Fruit fly (Drosophila melanogaster): ENCODE results near the gene Lk.
A peak's percentile ranks its signal among the peaks of the same experiment; 100 is the strongest.

Gene Lk

DNA sequence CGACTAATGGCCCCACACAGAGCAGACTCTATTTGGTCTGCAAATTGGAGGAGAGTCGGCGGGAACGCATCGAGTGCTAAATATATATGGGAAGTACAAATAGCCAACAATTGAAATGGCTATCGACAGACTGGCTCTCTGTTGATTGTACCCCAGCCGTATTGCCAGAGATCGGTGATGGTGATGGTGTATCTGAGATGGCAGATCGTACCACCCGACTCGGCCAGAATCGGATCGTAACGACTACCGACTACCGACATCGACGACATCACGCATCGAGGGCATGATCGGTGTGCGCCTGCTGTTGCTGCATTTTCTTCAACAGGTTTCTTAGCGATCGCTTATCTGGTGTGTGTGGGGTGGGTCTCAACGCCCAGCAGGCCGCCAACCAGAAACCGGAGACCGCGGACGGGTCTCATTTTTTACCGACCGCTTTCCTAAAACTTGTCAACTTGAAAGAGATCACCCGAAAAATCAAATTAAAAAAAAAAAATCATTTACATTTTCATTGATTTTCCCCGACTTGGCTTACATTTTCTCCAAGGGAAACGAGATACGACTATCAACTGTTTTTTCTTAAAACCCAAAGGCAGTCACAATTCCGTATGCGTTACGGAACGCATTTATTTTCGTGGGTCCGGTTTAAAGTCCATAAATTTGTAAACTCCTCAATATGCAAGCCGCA, 16.5 kb downstream of the Lk start (continued):
- TF ChIP-seq CG7987 (GFP tag; optimal IDR thresholded peaks at IDR 0.05), result peak; percentile 99
- peak; percentile 5 for TF ChIP-seq CG8290 (GFP tag; optimal IDR thresholded peaks at IDR 0.05)
- peak in 1 of 2 experiments; percentile 84 for TF ChIP-seq CG8290 (tag; optimal IDR thresholded peaks at IDR 0.05)
- TF ChIP-seq sima (GFP tag; optimal IDR thresholded peaks at IDR 0.05), result no peak
- no peak for TF ChIP-seq D (optimal IDR thresholded peaks at IDR 0.05)
- TF ChIP-seq D (GFP tag; optimal IDR thresholded peaks at IDR 0.05), result no peak
- no peak for TF ChIP-seq CrebB (tag; optimal IDR thresholded peaks at IDR 0.05)
- TF ChIP-seq gro (GFP tag; optimal IDR thresholded peaks at IDR 0.05), result no peak
- TF ChIP-seq Jarid2 (GFP tag; optimal IDR thresholded peaks at IDR 0.05), result peak; percentile 28
- TF ChIP-seq CG3995 (GFP tag; optimal IDR thresholded peaks at IDR 0.05), result no peak
- TF ChIP-seq CG12942 (GFP tag; optimal IDR thresholded peaks at IDR 0.05), result no peak
- no peak for TF ChIP-seq hth (optimal IDR thresholded peaks at IDR 0.05)
- TF ChIP-seq GATAe (GFP tag; conservative IDR thresholded peaks at IDR 0.05), result no peak
- no peak for TF ChIP-seq twi (tag; optimal IDR thresholded peaks at IDR 0.05)
- TF ChIP-seq mam (GFP tag; optimal IDR thresholded peaks at IDR 0.05), result no peak
- TF ChIP-seq CG4730 (GFP tag; IDR thresholded peaks at IDR 0.05), result no peak
- TF ChIP-seq CG8089 (GFP tag; optimal IDR thresholded peaks at IDR 0.05), result peak; percentile 13
- no peak for TF ChIP-seq Bteb2 (GFP tag; optimal IDR thresholded peaks at IDR 0.05)
- no peak for TF ChIP-seq Dbx (GFP tag; IDR thresholded peaks at IDR 0.05)
- peak; percentile 31 for TF ChIP-seq CG6813 (GFP tag; optimal IDR thresholded peaks at IDR 0.05)
- TF ChIP-seq br (optimal IDR thresholded peaks at IDR 0.05), result no peak
- peak; percentile 72 for TF ChIP-seq CG12769 (tag; optimal IDR thresholded peaks at IDR 0.05)
- no peak for TF ChIP-seq chif (GFP tag; optimal IDR thresholded peaks at IDR 0.05)
- no peak for TF ChIP-seq CG15601 (tag; optimal IDR thresholded peaks at IDR 0.05)
- no peak for TF ChIP-seq CG13287 (GFP tag; IDR thresholded peaks at IDR 0.05; ENCODE audit: partially characterized antibody)
- TF ChIP-seq fd64A (GFP tag; optimal IDR thresholded peaks at IDR 0.05), result peak; percentile 54
- peak; percentile 37; the same call in 1 of the 2 replicates for TF ChIP-seq E2f1 (GFP tag; IDR thresholded peaks at IDR 0.05)
- TF ChIP-seq tio (GFP tag; optimal IDR thresholded peaks at IDR 0.05), result no peak
- TF ChIP-seq CG11247 (GFP tag; IDR thresholded peaks at IDR 0.05), result no peak
- TF ChIP-seq chm (GFP tag; IDR thresholded peaks at IDR 0.05), result 0 out of 2 replicates have a peak, but pooled peaks have one; percentile 57
- TF ChIP-seq Optix (GFP tag; IDR thresholded peaks at IDR 0.05), result no peak
- no peak for TF ChIP-seq CG12236 (GFP tag; optimal IDR thresholded peaks at IDR 0.05)
- no peak for TF ChIP-seq Oli (tag; optimal IDR thresholded peaks at IDR 0.05)
- TF ChIP-seq BEAF-32 (GFP tag; optimal IDR thresholded peaks at IDR 0.05), result no peak
- no peak for TF ChIP-seq CG3726 (GFP tag; IDR thresholded peaks at IDR 0.05)
- TF ChIP-seq p53 (GFP tag; optimal IDR thresholded peaks at IDR 0.05), result no peak
- peak; percentile 46; the same call in 1 of the 3 replicates for TF ChIP-seq B-H1 (GFP tag; IDR thresholded peaks at IDR 0.05)
- no peak for TF ChIP-seq CG12299 (tag; optimal IDR thresholded peaks at IDR 0.05)
- TF ChIP-seq CG7928 (GFP tag; optimal IDR thresholded peaks at IDR 0.05), result no peak
- TF ChIP-seq shn (GFP tag; optimal IDR thresholded peaks at IDR 0.05), result no peak
- no peak for TF ChIP-seq Oaz (GFP tag; IDR thresholded peaks at IDR 0.05)
- TF ChIP-seq CG14050 (GFP tag; IDR thresholded peaks at IDR 0.05), result no peak
- no peak for TF ChIP-seq ems (GFP tag; optimal IDR thresholded peaks at IDR 0.05)
- TF ChIP-seq CG5245 (GFP tag; optimal IDR thresholded peaks at IDR 0.05), result no peak
- no peak for TF ChIP-seq CG1024 (GFP tag; IDR thresholded peaks at IDR 0.05)
- TF ChIP-seq amos (GFP tag; IDR thresholded peaks at IDR 0.05; ENCODE audit: partially characterized antibody), result no peak
- no peak for TF ChIP-seq CG16779 (GFP tag; IDR thresholded peaks at IDR 0.05)
- peak; percentile 79 for TF ChIP-seq abd-A (tag; optimal IDR thresholded peaks at IDR 0.05)
- TF ChIP-seq Gug (GFP tag; IDR thresholded peaks at IDR 0.05), result no peak
- peak; percentile 35; the same call in 1 of the 3 replicates for TF ChIP-seq CG14860 (GFP tag; IDR thresholded peaks at IDR 0.05; ENCODE audit: partially characterized antibody)
- no peak for TF ChIP-seq slbo (GFP tag; IDR thresholded peaks at IDR 0.05)
- TF ChIP-seq slp2 (GFP tag; optimal IDR thresholded peaks at IDR 0.05), result no peak
